Fruit fly (Drosophila melanogaster) whole organism, wandering third instar larva: ENCODE data around the gene not.

ENCODE experiments used
- Dfd ChIP-seq: fragments of >200 bp; optimal IDR thresholded peaks from 2 replicates; lab custom pipeline; 2017; ENCODE audit warnings: missing biosample characterization, missing genetic modification characterization
- Hr78 ChIP-seq: fragments of >200 bp; optimal IDR thresholded peaks from 2 replicates; lab custom pipeline; 2017; ENCODE audit warnings: missing biosample characterization, missing genetic modification characterization
- Vsx2 ChIP-seq: fragments of 200-300, 225-300 bp; sonication (Bioruptor generic); optimal IDR thresholded peaks from 2 replicates; lab custom pipeline; 2018; ENCODE audit warnings: missing biosample characterization, missing genetic modification characterization; ENCODE audit not compliant: partially characterized antibody
- br ChIP-seq: fragments of 200-800 bp; sonication (Bioruptor generic); optimal IDR thresholded peaks from 2 replicates; lab custom pipeline; 2016; ENCODE audit warnings: missing biosample characterization, missing genetic modification characterization
- dl ChIP-seq, 2 experiments: fragments of 175-275, 200-275 bp in 1 of 2; fragments of 200-275 bp in 1 of 2; sonication (Bioruptor generic); optimal IDR thresholded peaks; lab custom pipeline; 2018; ENCODE audit warnings: mild to moderate bottlenecking in 2 of 2, missing biosample characterization in 2 of 2, missing genetic modification characterization in 2 of 2, moderate library complexity in 2 of 2; ENCODE audit not compliant: partially characterized antibody in 2 of 2, insufficient read depth in 1 of 2
- h ChIP-seq: fragments of 200-800 bp; sonication (Bioruptor generic); optimal IDR thresholded peaks from 3 replicates; lab custom pipeline; 2016; ENCODE audit warnings: missing biosample characterization, mild to moderate bottlenecking, missing genetic modification characterization
- lola ChIP-seq: fragments of >200 bp; optimal IDR thresholded peaks from 2 replicates; lab custom pipeline; 2017; ENCODE audit warnings: missing biosample characterization, missing genetic modification characterization
- pan ChIP-seq: fragments of >200 bp; optimal IDR thresholded peaks from 2 replicates; lab custom pipeline; 2017
- rgr ChIP-seq: fragments of 200-800 bp; sonication (Bioruptor generic); optimal IDR thresholded peaks from 3 replicates; lab custom pipeline; 2016; ENCODE audit warnings: missing biosample characterization, mild to moderate bottlenecking, missing genetic modification characterization

DNA sequence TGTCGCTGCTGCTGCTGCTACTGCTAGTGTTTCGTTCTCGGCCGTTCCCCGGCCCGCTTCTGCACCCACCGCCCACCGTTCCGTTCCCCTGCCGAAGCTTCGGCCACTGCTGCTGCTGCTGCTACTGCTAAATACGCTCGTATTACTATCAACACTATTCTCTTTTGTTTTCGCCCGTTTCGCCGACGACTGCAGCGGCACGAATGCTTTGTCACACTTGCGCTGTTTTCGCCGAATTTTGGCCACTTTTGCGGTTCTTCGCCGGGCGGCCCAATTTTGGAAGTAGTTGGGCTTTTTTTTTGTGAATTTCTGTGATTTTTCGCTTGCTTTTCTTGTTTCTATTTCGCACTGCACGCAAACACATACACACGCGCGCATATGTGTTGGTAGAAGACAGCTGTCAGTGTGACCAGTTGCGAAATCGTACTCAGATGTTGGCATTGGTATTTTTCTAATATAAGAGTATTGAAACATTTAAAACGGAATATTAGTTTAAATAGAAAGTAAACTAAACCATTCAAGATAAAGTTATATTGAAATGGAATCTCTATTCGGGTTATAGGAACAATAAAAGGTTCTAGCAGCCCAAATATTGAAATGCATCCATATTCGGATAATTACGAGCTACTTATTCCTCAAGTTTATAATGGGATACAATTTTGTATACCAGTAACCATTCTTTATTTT is at the start of gene not:
- TF ChIP-seq Hr78 (GFP tag; lab: Kevin White, UChicago) (no peak), dl (GFP tag; optimal IDR thresholded peaks at IDR 0.05; lab: Kevin White, UChicago; ENCODE audit: insufficient read depth in 1 of 2, partially characterized antibody in 2 of 2) (no peak), rgr (GFP tag; lab: Kevin White, UChicago) (no peak), Vsx2 (GFP tag; lab: Kevin White, UChicago) (no peak), Dfd (no peak), lola (no peak), pan (lab: Kevin White, UChicago) (no peak), br (GFP tag; lab: Kevin White, UChicago) (no peak), h (GFP tag; lab: Kevin White, UChicago) (no peak)
